Fruit fly (Drosophila melanogaster) whole organism, embryonic: Measurements from ENCODE around the gene sdk.

Experiments used
- BEAF-32 ChIP-seq: fragments of 200-800 bp; sonication (Bioruptor generic); optimal IDR thresholded peaks from 3 replicates; lab custom pipeline; 2017; ENCODE audit warnings: missing biosample characterization, missing genetic modification characterization, mild to moderate bottlenecking, moderate library complexity, missing genetic modification reagents
- CG10654 ChIP-seq: fragments of 200-800 bp; sonication (Bioruptor generic); optimal IDR thresholded peaks from 2 replicates; lab custom pipeline; 2016; ENCODE audit warnings: missing biosample characterization, missing genetic modification characterization
- CG10979 ChIP-seq: fragments of 200-800 bp; sonication (Bioruptor generic); optimal IDR thresholded peaks from 2 replicates; lab custom pipeline; 2018; ENCODE audit warnings: missing biosample characterization, mild to moderate bottlenecking, missing genetic modification characterization, moderate library complexity
- CG11085 ChIP-seq: fragments of 200-800 bp; sonication (Bioruptor generic); IDR thresholded peaks from 2 replicates; pipeline ENCODE4 v1.3.6; 2022; ENCODE audit warnings: missing biosample characterization, missing genetic modification characterization
- CG11695 ChIP-seq: fragments of 200-800 bp; sonication (Bioruptor generic); IDR thresholded peaks from 3 replicates; pipeline ENCODE4 v1.3.6; 2022; ENCODE audit warnings: missing biosample characterization, missing genetic modification characterization
- CG12236 ChIP-seq: fragments of 200-800 bp; sonication (Bioruptor generic); optimal IDR thresholded peaks from 2 replicates; lab custom pipeline; 2016; ENCODE audit warnings: missing biosample characterization, missing genetic modification characterization
- CG12769 ChIP-seq: fragments of 200-800 bp; sonication (Bioruptor generic); optimal IDR thresholded peaks from 2 replicates; lab custom pipeline; 2019; ENCODE audit warnings: missing biosample characterization, mild to moderate bottlenecking, missing genetic modification characterization, moderate library complexity
- CG13624 ChIP-seq: fragments of 200-800 bp; sonication (Bioruptor generic); optimal IDR thresholded peaks from 2 replicates; lab custom pipeline; 2016; ENCODE audit warnings: missing biosample characterization, missing genetic modification characterization
- CG13775 ChIP-seq: fragments of 200-800 bp; sonication (Bioruptor generic); optimal IDR thresholded peaks from 3 replicates; lab custom pipeline; 2017; ENCODE audit warnings: missing biosample characterization, mild to moderate bottlenecking, missing genetic modification characterization
- CG17612 ChIP-seq: fragments of 200-800 bp; sonication (Bioruptor generic); IDR thresholded peaks from 2 replicates; pipeline ENCODE4 v1.3.6; 2022; ENCODE audit warnings: missing biosample characterization, missing genetic modification characterization
- CG2199 ChIP-seq: fragments of 200-800 bp; sonication (Bioruptor generic); IDR thresholded peaks from 3 replicates; pipeline ENCODE4 v1.3.6; 2022; ENCODE audit warnings: missing biosample characterization, missing genetic modification characterization
- CG2678 ChIP-seq: fragments of 200-800 bp; sonication (Bioruptor generic); optimal IDR thresholded peaks from 3 replicates; lab custom pipeline; 2019; ENCODE audit warnings: missing biosample characterization, mild to moderate bottlenecking, missing genetic modification characterization, moderate library complexity
- CG2875 ChIP-seq: fragments of 200-800 bp; sonication (Bioruptor generic); optimal IDR thresholded peaks from 2 replicates; lab custom pipeline; 2017; ENCODE audit warnings: missing biosample characterization, mild to moderate bottlenecking, missing genetic modification characterization, missing genetic modification reagents
- CG30020 ChIP-seq: fragments of 200-800 bp; optimal IDR thresholded peaks from 2 replicates; lab custom pipeline; 2019; ENCODE audit warnings: missing biosample characterization, mild to moderate bottlenecking, missing genetic modification characterization, moderate library complexity
- CG32772 ChIP-seq: fragments of 200-800 bp; sonication (Bioruptor generic); IDR thresholded peaks from 2 replicates; pipeline ENCODE4 v1.3.6; 2022; ENCODE audit warnings: missing biosample characterization, missing genetic modification characterization
- CG34224 ChIP-seq: fragments of 200-800 bp; sonication (Bioruptor generic); IDR thresholded peaks from 3 replicates; pipeline ENCODE4 v1.3.6; 2022; ENCODE audit warnings: missing biosample characterization, missing genetic modification characterization; ENCODE audit not compliant: partially characterized antibody
- CG6175 ChIP-seq: fragments of 200-800 bp; sonication (Bioruptor generic); IDR thresholded peaks from 3 replicates; pipeline ENCODE4 v1.3.6; 2022; ENCODE audit warnings: missing biosample characterization, missing genetic modification characterization
- CG6272 ChIP-seq: fragments of 200-800 bp; sonication (Bioruptor generic); IDR thresholded peaks from 2 replicates; pipeline ENCODE4 v1.3.6; 2022; ENCODE audit warnings: missing biosample characterization, missing genetic modification characterization
- CG6654 ChIP-seq: fragments of 200-800 bp; sonication (Bioruptor generic); optimal IDR thresholded peaks from 2 replicates; lab custom pipeline; 2017; ENCODE audit warnings: missing biosample characterization, mild to moderate bottlenecking, missing genetic modification characterization
- CG6854 ChIP-seq: fragments of 200-800 bp; sonication (Bioruptor generic); optimal IDR thresholded peaks from 3 replicates; lab custom pipeline; 2017; ENCODE audit warnings: missing biosample characterization, mild to moderate bottlenecking, missing genetic modification characterization
- CG7372 ChIP-seq: fragments of 200-800 bp; sonication (Bioruptor generic); IDR thresholded peaks from 2 replicates; pipeline ENCODE4 v1.3.6; 2022; ENCODE audit warnings: missing biosample characterization, missing genetic modification characterization
- CG9727 ChIP-seq: fragments of 200-800 bp; sonication (Bioruptor generic); optimal IDR thresholded peaks from 3 replicates; lab custom pipeline; 2017; ENCODE audit warnings: missing biosample characterization, mild to moderate bottlenecking, missing genetic modification characterization
- Hr3 ChIP-seq: fragments of 200-800 bp; sonication (Bioruptor generic); optimal IDR thresholded peaks from 3 replicates; lab custom pipeline; 2016; ENCODE audit warnings: missing biosample characterization, missing genetic modification characterization
- Hr39 ChIP-seq: fragments of >200 bp; optimal IDR thresholded peaks from 2 replicates; lab custom pipeline; 2017
- Jarid2 ChIP-seq: fragments of 200-800 bp; sonication (Bioruptor generic); optimal IDR thresholded peaks from 3 replicates; lab custom pipeline; 2017; ENCODE audit warnings: mild to moderate bottlenecking, missing biosample characterization, missing genetic modification reagents, missing genetic modification characterization
- Kr ChIP-seq: fragments of 200-800 bp; sonication (Bioruptor generic); optimal IDR thresholded peaks from 2 replicates; lab custom pipeline; 2017; ENCODE audit warnings: missing biosample characterization, mild to moderate bottlenecking, missing genetic modification characterization
- Lpt ChIP-seq: fragments of >200 bp; optimal IDR thresholded peaks from 2 replicates; lab custom pipeline; 2018; ENCODE audit warnings: missing biosample characterization, missing genetic modification characterization
- Max ChIP-seq: fragments of 200-800 bp; sonication (Bioruptor generic); optimal IDR thresholded peaks from 2 replicates; lab custom pipeline; 2016; ENCODE audit warnings: missing biosample characterization, mild to moderate bottlenecking, missing genetic modification characterization
- Neu2 ChIP-seq: fragments of 200-800 bp; sonication (Bioruptor generic); optimal IDR thresholded peaks from 3 replicates; lab custom pipeline; 2016; ENCODE audit warnings: missing biosample characterization, missing genetic modification characterization, borderline replicate concordance
- Oli ChIP-seq: fragments of 200-800 bp; sonication (Bioruptor generic); optimal IDR thresholded peaks from 2 replicates; lab custom pipeline; 2018; ENCODE audit warnings: missing biosample characterization, mild to moderate bottlenecking, missing genetic modification characterization, moderate library complexity
- PHDP ChIP-seq: fragments of 200-800 bp; sonication (Bioruptor generic); optimal IDR thresholded peaks from 3 replicates; lab custom pipeline; 2018; ENCODE audit warnings: missing biosample characterization, mild to moderate bottlenecking, missing genetic modification characterization, moderate library complexity
- Rfx ChIP-seq: fragments of 200-800 bp; sonication (Bioruptor generic); IDR thresholded peaks from 2 replicates; pipeline ENCODE4 v1.3.6; 2022; ENCODE audit warnings: missing biosample characterization, missing genetic modification characterization
- Taf1 ChIP-seq: fragments of 200-800 bp; sonication (Bioruptor generic); IDR thresholded peaks from 2 replicates; pipeline ENCODE4 v1.3.6; 2022; ENCODE audit warnings: missing biosample characterization, missing genetic modification characterization
- ab ChIP-seq: fragments of 200-800 bp; sonication (Bioruptor generic); optimal IDR thresholded peaks from 2 replicates; lab custom pipeline; 2016; ENCODE audit warnings: missing biosample characterization, missing genetic modification characterization
- al ChIP-seq: fragments of 200-800 bp; sonication (Bioruptor generic); IDR thresholded peaks from 2 replicates; pipeline ENCODE4 v1.3.6; 2022; ENCODE audit warnings: missing biosample characterization, missing genetic modification characterization
- ara ChIP-seq: fragments of 200-800 bp; sonication (Bioruptor generic); IDR thresholded peaks from 2 replicates; pipeline ENCODE4 v1.3.6; 2022; ENCODE audit warnings: missing biosample characterization, missing genetic modification characterization
- az2 ChIP-seq: fragments of 200-800 bp; sonication (Bioruptor generic); optimal IDR thresholded peaks from 3 replicates; lab custom pipeline; 2016; ENCODE audit warnings: missing biosample characterization, missing genetic modification characterization
- bbx ChIP-seq: fragments of 200-800 bp; sonication (Bioruptor generic); IDR thresholded peaks from 2 replicates; pipeline ENCODE4 v1.3.6; 2022; ENCODE audit warnings: missing biosample characterization, missing genetic modification characterization; ENCODE audit not compliant: partially characterized antibody
- btn ChIP-seq: fragments of 200-800 bp; sonication (Bioruptor generic); optimal IDR thresholded peaks from 2 replicates; lab custom pipeline; 2016; ENCODE audit warnings: missing biosample characterization, missing genetic modification characterization
- disco-r ChIP-seq: fragments of 200-800 bp; sonication (Bioruptor generic); optimal IDR thresholded peaks from 2 replicates; lab custom pipeline; 2016; ENCODE audit warnings: missing biosample characterization, missing genetic modification characterization
- fd96Cb ChIP-seq: fragments of 200-800 bp; sonication (Bioruptor generic); optimal IDR thresholded peaks from 2 replicates; lab custom pipeline; 2018; ENCODE audit warnings: missing biosample characterization, mild to moderate bottlenecking, missing genetic modification characterization, moderate library complexity
- kah ChIP-seq: fragments of 200-800 bp; sonication (Bioruptor generic); optimal IDR thresholded peaks from 2 replicates; lab custom pipeline; 2018; ENCODE audit warnings: missing biosample characterization, mild to moderate bottlenecking, missing genetic modification characterization
- kay ChIP-seq: fragments of 200-800 bp; sonication (Bioruptor generic); optimal IDR thresholded peaks from 2 replicates; lab custom pipeline; 2016; ENCODE audit warnings: missing biosample characterization, missing genetic modification characterization
- lmd ChIP-seq: fragments of 200-800 bp; sonication (Bioruptor generic); IDR thresholded peaks from 2 replicates; pipeline ENCODE4 v1.3.6; 2022; ENCODE audit warnings: missing biosample characterization, missing genetic modification characterization
- nom ChIP-seq: fragments of 200-800 bp; sonication (Bioruptor generic); optimal IDR thresholded peaks from 2 replicates; lab custom pipeline; 2017; ENCODE audit warnings: missing biosample characterization, missing genetic modification characterization, mild to moderate bottlenecking, moderate library complexity, missing genetic modification reagents
- odd ChIP-seq: fragments of 200-800 bp; sonication (Bioruptor generic); optimal IDR thresholded peaks from 2 replicates; lab custom pipeline; 2017; ENCODE audit warnings: missing biosample characterization, mild to moderate bottlenecking, missing genetic modification characterization
- prd ChIP-seq, 3 experiments: fragments of >200 bp in 2 of 3; fragments of 200-800 bp in 1 of 3; sonication (Bioruptor generic) in 1 of 3; optimal IDR thresholded peaks in 2 of 3; IDR thresholded peaks in 1 of 3; 2 replicates in 2 of 3; 3 replicates in 1 of 3; pipeline versions ENCODE4 v1.3.6 to Lab custom; 2017 to 2022; ENCODE audit warnings: missing biosample characterization in 1 of 3, missing genetic modification characterization in 1 of 3
- rib ChIP-seq: fragments of 200-800 bp; sonication (Bioruptor generic); IDR thresholded peaks from 2 replicates; pipeline ENCODE4 v1.3.6; 2022; ENCODE audit warnings: missing biosample characterization, missing genetic modification characterization
- sd ChIP-seq: fragments of 200-800 bp; sonication (Bioruptor generic); optimal IDR thresholded peaks from 3 replicates; lab custom pipeline; 2018; ENCODE audit warnings: missing biosample characterization, mild to moderate bottlenecking, missing genetic modification characterization, moderate library complexity
- sima ChIP-seq: fragments of 200-800 bp; sonication (Bioruptor generic); optimal IDR thresholded peaks from 2 replicates; lab custom pipeline; 2016; ENCODE audit warnings: missing biosample characterization, missing genetic modification characterization
- sisA ChIP-seq: fragments of 200-800 bp; sonication (Bioruptor generic); IDR thresholded peaks from 2 replicates; pipeline ENCODE4 v1.3.6; 2022; ENCODE audit warnings: missing biosample characterization, missing genetic modification characterization
- vnd ChIP-seq: fragments of 200-800 bp; sonication (Bioruptor generic); IDR thresholded peaks from 3 replicates; pipeline ENCODE4 v1.3.6; 2022; ENCODE audit warnings: missing biosample characterization, missing genetic modification characterization; ENCODE audit not compliant: partially characterized antibody

Gene sdk

DNA sequence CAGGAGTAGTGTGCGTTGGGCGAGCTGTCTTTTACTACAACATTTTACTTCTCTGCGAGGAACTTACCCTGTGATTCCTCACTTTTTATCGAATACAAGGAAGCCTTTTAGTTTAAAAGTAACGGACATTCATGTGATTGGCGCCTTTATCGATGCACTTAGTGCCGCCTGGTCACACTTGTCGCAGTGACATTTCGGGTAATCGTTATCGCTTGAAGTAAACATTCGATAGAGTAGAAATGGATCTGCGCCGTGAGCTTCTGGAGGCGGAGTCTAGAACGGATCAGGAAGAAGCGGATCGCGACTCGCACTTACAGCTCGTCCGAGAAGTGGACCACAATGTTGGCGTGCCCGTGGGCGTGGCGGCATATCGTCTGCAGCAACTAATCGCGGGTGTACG is 106.3 kb downstream of the sdk start, which contains the start of gene CG16989 (continued):
- TF ChIP-seq sima (GFP tag; lab: Kevin White, UChicago): no peak
- no peak for TF ChIP-seq CG11695 (GFP tag; lab: Robert Waterston, UW)
- no peak for TF ChIP-seq CG6854 (GFP tag; lab: Kevin White, UChicago)
- TF ChIP-seq CG2875 (GFP tag; lab: Kevin White, UChicago): no peak
- TF ChIP-seq Lpt (GFP tag; lab: Kevin White, UChicago): no peak
- TF ChIP-seq BEAF-32 (GFP tag; lab: Kevin White, UChicago): peak; percentile 59
- no peak for TF ChIP-seq az2 (GFP tag; lab: Kevin White, UChicago)
- no peak for TF ChIP-seq CG10979 (tag; lab: Kevin White, UChicago)
- no peak for TF ChIP-seq CG6272 (GFP tag; lab: Robert Waterston, UW)
- no peak for TF ChIP-seq CG2199 (GFP tag; lab: Robert Waterston, UW)
- TF ChIP-seq Rfx (GFP tag; lab: Robert Waterston, UW): no peak
- TF ChIP-seq Hr39 (lab: Kevin White, UChicago): no peak
- no peak for TF ChIP-seq CG2678 (tag; lab: Kevin White, UChicago)
- TF ChIP-seq Oli: no peak
- no peak for TF ChIP-seq CG13775 (GFP tag; lab: Kevin White, UChicago)
- no peak for TF ChIP-seq Hr3 (GFP tag; lab: Kevin White, UChicago)
- TF ChIP-seq Jarid2 (GFP tag; lab: Kevin White, UChicago): no peak
- TF ChIP-seq ara: no peak
- TF ChIP-seq nom (GFP tag; lab: Kevin White, UChicago): no peak
- TF ChIP-seq PHDP: no peak
- no peak for TF ChIP-seq Taf1 (GFP tag; lab: Robert Waterston, UW)
- no peak for TF ChIP-seq CG7372
- TF ChIP-seq al (GFP tag; lab: Robert Waterston, UW): no peak
- TF ChIP-seq odd (GFP tag; lab: Kevin White, UChicago): no peak
- no peak for TF ChIP-seq Max (GFP tag; lab: Kevin White, UChicago)
- TF ChIP-seq CG12236 (GFP tag; lab: Kevin White, UChicago): no peak
- TF ChIP-seq CG34224 (GFP tag; lab: Robert Waterston, UW): no peak
- TF ChIP-seq prd (optimal IDR thresholded peaks at IDR 0.05; lab: Kevin White, UChicago): no peak
- TF ChIP-seq prd (GFP tag; IDR thresholded peaks at IDR 0.05; lab: Robert Waterston, UW): no peak
- TF ChIP-seq btn (GFP tag; lab: Kevin White, UChicago): no peak
- TF ChIP-seq rib: no peak
- TF ChIP-seq lmd (GFP tag; lab: Robert Waterston, UW): no peak
- no peak for TF ChIP-seq CG11085 (GFP tag; lab: Robert Waterston, UW)
- TF ChIP-seq ab (GFP tag; lab: Kevin White, UChicago): no peak
- no peak for TF ChIP-seq CG9727
- TF ChIP-seq fd96Cb (tag; lab: Kevin White, UChicago): no peak
- peak; percentile 51 for TF ChIP-seq CG13624 (GFP tag; lab: Kevin White, UChicago)
- no peak for TF ChIP-seq kah (GFP tag; lab: Kevin White, UChicago)
- TF ChIP-seq CG30020 (tag; lab: Kevin White, UChicago): no peak
- no peak for TF ChIP-seq CG32772 (GFP tag; lab: Robert Waterston, UW)
- no peak for TF ChIP-seq CG12769
- no peak for TF ChIP-seq CG10654 (GFP tag; lab: Kevin White, UChicago)
- no peak for TF ChIP-seq CG17612 (GFP tag; lab: Robert Waterston, UW)
- no peak for TF ChIP-seq disco-r (GFP tag; lab: Kevin White, UChicago)
- TF ChIP-seq kay (GFP tag; lab: Kevin White, UChicago): no peak
- peak; percentile 40; the same call in 1 of the 3 replicates for TF ChIP-seq vnd (GFP tag; lab: Robert Waterston, UW)
- TF ChIP-seq CG6654: no peak
- peak; percentile 59 for TF ChIP-seq bbx (GFP tag; lab: Robert Waterston, UW)
- TF ChIP-seq CG6175 (GFP tag; lab: Robert Waterston, UW): no peak
- no peak for TF ChIP-seq sisA
- TF ChIP-seq Kr: no peak
- no peak for TF ChIP-seq sd (tag; lab: Kevin White, UChicago)
- no peak for TF ChIP-seq Neu2 (GFP tag; lab: Kevin White, UChicago)
